Worm (Caenorhabditis elegans) whole organism, L2 larva: ENCODE results near the gene F26C11.3.

Experiments
- C34F6.9 ChIP-seq: fragments of 150-350 bp; optimal IDR thresholded peaks from 2 replicates; lab custom pipeline; 2014; ENCODE audit warnings: missing biosample characterization, missing genetic modification characterization
- Y55F3AM.14 ChIP-seq: fragments of 200-800 bp; sonication (Bioruptor generic); optimal IDR thresholded peaks from 2 replicates; lab custom pipeline; 2018; ENCODE audit warnings: mild to moderate bottlenecking, missing genetic modification characterization, missing compliant biosample characterization
- ZK546.5 ChIP-seq: sonication (generic microtip); optimal IDR thresholded peaks from 2 replicates; lab custom pipeline; 2017; ENCODE audit warnings: missing biosample characterization, missing genetic modification characterization
- alr-1 ChIP-seq: fragments of 150-350 bp; optimal IDR thresholded peaks from 2 replicates; lab custom pipeline; 2014; ENCODE audit warnings: missing biosample characterization, missing genetic modification characterization
- aly-2 ChIP-seq: fragments of 150-350 bp; optimal IDR thresholded peaks from 2 replicates; lab custom pipeline; 2014; ENCODE audit warnings: missing biosample characterization, missing genetic modification characterization
- blmp-1 ChIP-seq: sonication (generic microtip); optimal IDR thresholded peaks from 2 replicates; lab custom pipeline; 2017; ENCODE audit warnings: missing genetic modification characterization, mild to moderate bottlenecking, missing compliant biosample characterization, antibody characterized with exemption, moderate library complexity; ENCODE audit not compliant: insufficient read depth
- ceh-82 ChIP-seq: fragments of 150-350 bp; optimal IDR thresholded peaks from 2 replicates; lab custom pipeline; 2014; ENCODE audit warnings: missing biosample characterization, missing genetic modification characterization
- crh-2 ChIP-seq: sonication (generic microtip); optimal IDR thresholded peaks from 2 replicates; lab custom pipeline; 2017; ENCODE audit warnings: missing biosample characterization, missing genetic modification characterization
- dmd-4 ChIP-seq: sonication (generic microtip); optimal IDR thresholded peaks from 2 replicates; lab custom pipeline; 2017; ENCODE audit warnings: missing biosample characterization, missing genetic modification characterization
- elt-1 ChIP-seq: fragments of 150-350 bp; optimal IDR thresholded peaks from 2 replicates; lab custom pipeline; 2014; ENCODE audit warnings: missing biosample characterization, missing genetic modification characterization
- fos-1 ChIP-seq: fragments of 150-350 bp; optimal IDR thresholded peaks from 2 replicates; lab custom pipeline; 2014; ENCODE audit warnings: missing biosample characterization, missing genetic modification characterization
- lin-11 ChIP-seq: fragments of 150-350 bp; sonication (generic microtip); optimal IDR thresholded peaks from 2 replicates; lab custom pipeline; 2014; ENCODE audit warnings: missing biosample characterization, missing genetic modification characterization, inconsistent platforms, mixed read lengths
- lin-39 ChIP-seq: fragments of 150-350 bp; optimal IDR thresholded peaks from 2 replicates; lab custom pipeline; 2014; ENCODE audit warnings: missing biosample characterization, missing genetic modification reagents, missing genetic modification characterization
- lsy-2 ChIP-seq, 2 experiments: fragments of 150-350 bp in 1 of 2; sonication (generic microtip) in 1 of 2; optimal IDR thresholded peaks; 2 replicates each; lab custom pipeline; 2014 to 2017; ENCODE audit warnings: missing biosample characterization in 2 of 2, missing genetic modification characterization in 2 of 2
- mab-5 ChIP-seq: fragments of 150-350 bp; optimal IDR thresholded peaks from 2 replicates; lab custom pipeline; 2014; ENCODE audit warnings: missing biosample characterization, missing genetic modification characterization
- mbf-1 ChIP-seq: sonication (generic microtip); optimal IDR thresholded peaks from 2 replicates; lab custom pipeline; 2017; ENCODE audit warnings: missing biosample characterization, missing genetic modification characterization
- mdl-1 ChIP-seq, 2 experiments: fragments of 150-350 bp in 1 of 2; sonication (generic microtip) in 1 of 2; optimal IDR thresholded peaks; 2 replicates each; lab custom pipeline; 2017; ENCODE audit warnings: missing biosample characterization in 2 of 2, missing genetic modification characterization in 2 of 2
- nhr-11 ChIP-seq: fragments of 150-350 bp; optimal IDR thresholded peaks from 2 replicates; lab custom pipeline; 2014; ENCODE audit warnings: missing biosample characterization, missing genetic modification characterization
- nhr-129 ChIP-seq: fragments of 150-350 bp; optimal IDR thresholded peaks from 2 replicates; lab custom pipeline; 2014; ENCODE audit warnings: missing biosample characterization, missing genetic modification characterization
- nhr-237 ChIP-seq: fragments of 150-350 bp; optimal IDR thresholded peaks from 2 replicates; lab custom pipeline; 2014; ENCODE audit warnings: missing biosample characterization, missing genetic modification characterization
- nhr-25 ChIP-seq: fragments of 150-350 bp; sonication (generic microtip); optimal IDR thresholded peaks from 3 replicates; lab custom pipeline; 2014; ENCODE audit warnings: missing biosample characterization, missing genetic modification characterization
- nhr-6 ChIP-seq: fragments of 150-350 bp; optimal IDR thresholded peaks from 2 replicates; lab custom pipeline; 2014; ENCODE audit warnings: missing biosample characterization, missing genetic modification characterization
- nhr-77 ChIP-seq: fragments of 150-350 bp; optimal IDR thresholded peaks from 2 replicates; lab custom pipeline; 2014; ENCODE audit warnings: missing biosample characterization, missing genetic modification characterization
- peb-1 ChIP-seq: fragments of 150-350 bp; optimal IDR thresholded peaks from 2 replicates; lab custom pipeline; 2014; ENCODE audit warnings: missing biosample characterization, missing genetic modification characterization
- sma-3 ChIP-seq: sonication (generic microtip); optimal IDR thresholded peaks from 2 replicates; lab custom pipeline; 2016; ENCODE audit warnings: missing genetic modification reagents, missing genetic modification characterization, missing compliant biosample characterization
- sma-9 ChIP-seq, 2 experiments: fragments of 150-350 bp in 1 of 2; sonication (generic microtip) in 1 of 2; optimal IDR thresholded peaks; 2 replicates each; lab custom pipeline; 2014 to 2016; ENCODE audit warnings: missing genetic modification characterization in 2 of 2, mild to moderate bottlenecking in 1 of 2, missing biosample characterization in 1 of 2, missing compliant biosample characterization in 1 of 2, missing genetic modification reagents in 1 of 2, moderate library complexity in 1 of 2
- snpc-4 ChIP-seq: fragments of 150-350 bp; optimal IDR thresholded peaks from 2 replicates; lab custom pipeline; 2014; ENCODE audit warnings: missing biosample characterization, missing genetic modification characterization
- unc-39 ChIP-seq: fragments of 150-350 bp; optimal IDR thresholded peaks from 2 replicates; lab custom pipeline; 2014; ENCODE audit warnings: missing biosample characterization, missing genetic modification characterization
- unc-55 ChIP-seq: fragments of 150-350 bp; sonication (generic microtip); optimal IDR thresholded peaks from 3 replicates; lab custom pipeline; 2014; ENCODE audit warnings: missing biosample characterization, missing genetic modification reagents, missing genetic modification characterization
- unc-62 ChIP-seq: fragments of 150-350 bp; optimal IDR thresholded peaks from 2 replicates; lab custom pipeline; 2014; ENCODE audit warnings: missing biosample characterization, missing genetic modification reagents, missing genetic modification characterization
- ztf-1 ChIP-seq: fragments of 200-800 bp; sonication (Bioruptor generic); conservative IDR thresholded peaks from 2 replicates; pipeline ENCODE4 v1.3.6; 2022; ENCODE audit warnings: missing genetic modification characterization, missing compliant biosample characterization
- ztf-11 ChIP-seq: sonication (generic microtip); optimal IDR thresholded peaks from 2 replicates; lab custom pipeline; 2017; ENCODE audit warnings: missing biosample characterization, missing genetic modification characterization
- ztf-4 ChIP-seq: fragments of 150-350 bp; optimal IDR thresholded peaks from 2 replicates; lab custom pipeline; 2014; ENCODE audit warnings: missing biosample characterization, missing genetic modification characterization

Gene F26C11.3

ce11 chrII:9888549-9888948 lies 26.4 kb downstream of the F26C11.3 start:
- TF ChIP-seq unc-55 (GFP tag; lab: Kevin White, UChicago) (no peak), dmd-4 (tag; lab: Kevin White, UChicago) (no peak), peb-1 (tag; lab: Kevin White, UChicago) (no peak), nhr-129 (tag; lab: Kevin White, UChicago) (no peak), blmp-1 (tag; lab: Kevin White, UChicago) (no peak), ceh-82 (tag; lab: Kevin White, UChicago) (no peak), lin-11 (tag; lab: Kevin White, UChicago) (no peak), nhr-77 (tag; lab: Kevin White, UChicago) (no peak), mdl-1 (tag; optimal IDR thresholded peaks at IDR 0.05; lab: Kevin White, UChicago) (no peak), nhr-11 (tag; lab: Kevin White, UChicago) (no peak), elt-1 (tag; lab: Kevin White, UChicago) (no peak), snpc-4 (tag; lab: Kevin White, UChicago) (no peak), sma-3 (GFP tag; lab: Kevin White, UChicago) (no peak), ZK546.5 (tag; lab: Kevin White, UChicago) (no peak), lin-39 (tag; lab: Kevin White, UChicago) (no peak), nhr-6 (tag; lab: Kevin White, UChicago) (no peak), crh-2 (tag; lab: Kevin White, UChicago) (no peak), Y55F3AM.14 (GFP tag; lab: Kevin White, UChicago) (no peak)

ce11 chrII:9886216-9886615 lies 28.7 kb downstream of the F26C11.3 start, which contains the start of gene algn-8:
algn-8 (minus strand) TSS chrII:9886442.
- TF ChIP-seq C34F6.9 (tag; lab: Kevin White, UChicago), result no peak
- TF ChIP-seq aly-2 (tag; lab: Kevin White, UChicago), result no peak
- no peak for TF ChIP-seq unc-55 (GFP tag; lab: Kevin White, UChicago)
- no peak for TF ChIP-seq ceh-82 (tag; lab: Kevin White, UChicago)
- TF ChIP-seq lin-11 (tag; lab: Kevin White, UChicago), result no peak
- no peak for TF ChIP-seq ztf-1 (GFP tag; lab: Robert Waterston, UW)
- TF ChIP-seq crh-2 (tag; lab: Kevin White, UChicago), result no peak

- peak; percentile 31 for TF ChIP-seq nhr-25
- peak; percentile 64 for TF ChIP-seq sma-3 (GFP tag; lab: Kevin White, UChicago)
- no peak for TF ChIP-seq sma-9 (GFP tag; optimal IDR thresholded peaks at IDR 0.05; lab: Kevin White, UChicago)
- no peak for TF ChIP-seq sma-9 (tag; optimal IDR thresholded peaks at IDR 0.05; lab: Kevin White, UChicago)
Measured at ce11 chrII:9880826-9881225, 34.1 kb downstream of the F26C11.3 start, which contains the start of gene C08H9.15. C08H9.15 (plus strand) TSS chrII:9881193.

ce11 chrII:9879815-9880214 lies 35.1 kb downstream of the F26C11.3 start:
- TF ChIP-seq ztf-1 (GFP tag; lab: Robert Waterston, UW), result no peak
- TF ChIP-seq nhr-6 (tag; lab: Kevin White, UChicago), result no peak
- TF ChIP-seq fos-1, result no peak
- no peak for TF ChIP-seq mab-5 (tag; lab: Kevin White, UChicago)
- TF ChIP-seq ztf-4 (tag; lab: Kevin White, UChicago), result no peak
- no peak for TF ChIP-seq nhr-237 (tag; lab: Kevin White, UChicago)
- no peak for TF ChIP-seq sma-3 (GFP tag; lab: Kevin White, UChicago)
- no peak for TF ChIP-seq ztf-11 (tag; lab: Kevin White, UChicago)
- no peak for TF ChIP-seq snpc-4 (tag; lab: Kevin White, UChicago)
- no peak for TF ChIP-seq unc-62 (GFP tag; lab: Kevin White, UChicago)
- TF ChIP-seq mbf-1 (tag; lab: Kevin White, UChicago), result no peak
- no peak for TF ChIP-seq lsy-2 (tag; optimal IDR thresholded peaks at IDR 0.05; lab: Kevin White, UChicago)
- no peak for TF ChIP-seq nhr-129 (tag; lab: Kevin White, UChicago)
- TF ChIP-seq unc-39 (tag; lab: Kevin White, UChicago), result no peak
- no peak for TF ChIP-seq alr-1 (tag; lab: Kevin White, UChicago)
- TF ChIP-seq aly-2 (tag; lab: Kevin White, UChicago), result no peak
- TF ChIP-seq Y55F3AM.14 (GFP tag; lab: Kevin White, UChicago), result no peak
